Fruit fly (Drosophila melanogaster) whole organism, prepupa: ENCODE measurements around the gene CG31460.

ENCODE experiments used
- CG4318 ChIP-seq: fragments of 200-800 bp; sonication (Bioruptor generic); optimal IDR thresholded peaks from 3 replicates; lab custom pipeline; 2017; ENCODE audit warnings: missing biosample characterization, mild to moderate bottlenecking, missing genetic modification characterization
- CG7368 ChIP-seq: fragments of 200-800 bp; sonication (Bioruptor generic); optimal IDR thresholded peaks from 3 replicates; lab custom pipeline; 2016; ENCODE audit warnings: missing biosample characterization, missing genetic modification characterization
- CG8632 ChIP-seq: fragments of 200-800 bp; sonication (Bioruptor generic); optimal IDR thresholded peaks from 3 replicates; lab custom pipeline; 2016; ENCODE audit warnings: missing biosample characterization, missing genetic modification characterization
- Eip93F ChIP-seq: fragments of 200-800 bp; sonication (Bioruptor generic); optimal IDR thresholded peaks from 2 replicates; lab custom pipeline; 2016; ENCODE audit warnings: missing biosample characterization, mild to moderate bottlenecking, missing genetic modification characterization
- Hr39 ChIP-seq: fragments of 200-800 bp; sonication (Bioruptor generic); optimal IDR thresholded peaks from 2 replicates; lab custom pipeline; 2016; ENCODE audit warnings: missing biosample characterization, missing genetic modification characterization
- cyc ChIP-seq: fragments of 200-800 bp; sonication (Bioruptor generic); optimal IDR thresholded peaks from 3 replicates; lab custom pipeline; 2016; ENCODE audit warnings: missing biosample characterization, missing genetic modification characterization
- lz ChIP-seq: fragments of 200-800 bp; sonication (Bioruptor generic); optimal IDR thresholded peaks from 3 replicates; lab custom pipeline; 2016; ENCODE audit warnings: missing biosample characterization, missing genetic modification characterization
- net ChIP-seq: fragments of 200-800 bp; sonication (Bioruptor generic); optimal IDR thresholded peaks from 3 replicates; lab custom pipeline; 2016; ENCODE audit warnings: missing biosample characterization, missing genetic modification characterization
- salr ChIP-seq, 2 experiments: fragments of 200-800 bp; sonication (Bioruptor generic); optimal IDR thresholded peaks; 3 replicates each; lab custom pipeline; 2016 to 2018; ENCODE audit warnings: missing biosample characterization in 2 of 2, missing genetic modification characterization in 2 of 2, mild to moderate bottlenecking in 1 of 2
- topi ChIP-seq: fragments of 200-800 bp; sonication (Bioruptor generic); optimal IDR thresholded peaks from 3 replicates; lab custom pipeline; 2016; ENCODE audit warnings: missing biosample characterization, missing genetic modification characterization

dm6 chr3R:8512922-8513321, 49.6 kb upstream of the CG31460 start, which contains the start of gene Or85c:
- TF ChIP-seq topi (no peak), CG8632 (GFP tag; lab: Kevin White, UChicago) (no peak), Eip93F (GFP tag; lab: Kevin White, UChicago) (no peak), CG4318 (GFP tag; lab: Kevin White, UChicago) (no peak), CG7368 (no peak), Hr39 (GFP tag; lab: Kevin White, UChicago) (no peak), salr (GFP tag; optimal IDR thresholded peaks at IDR 0.05; lab: Kevin White, UChicago) (no peak), lz (GFP tag; lab: Kevin White, UChicago) (no peak), cyc (GFP tag; lab: Kevin White, UChicago) (no peak), net (GFP tag; lab: Kevin White, UChicago) (no peak)
